Worm (Caenorhabditis elegans) whole organism, L2 larva: ENCODE results near the gene lido-16.

Source experiments
- F13H6.1 ChIP-seq: sonication (generic microtip); optimal IDR thresholded peaks from 2 replicates; lab custom pipeline; 2016; ENCODE audit warnings: missing genetic modification characterization, missing compliant biosample characterization
- R02D3.7 ChIP-seq: fragments of 150-350 bp; optimal IDR thresholded peaks from 2 replicates; lab custom pipeline; 2014; ENCODE audit warnings: missing biosample characterization, missing genetic modification characterization
- Y55F3AM.14 ChIP-seq: fragments of 200-800 bp; sonication (Bioruptor generic); optimal IDR thresholded peaks from 2 replicates; lab custom pipeline; 2018; ENCODE audit warnings: mild to moderate bottlenecking, missing genetic modification characterization, missing compliant biosample characterization
- alr-1 ChIP-seq: fragments of 150-350 bp; optimal IDR thresholded peaks from 2 replicates; lab custom pipeline; 2014; ENCODE audit warnings: missing biosample characterization, missing genetic modification characterization
- aly-2 ChIP-seq: fragments of 150-350 bp; optimal IDR thresholded peaks from 2 replicates; lab custom pipeline; 2014; ENCODE audit warnings: missing biosample characterization, missing genetic modification characterization
- ama-1 ChIP-seq: fragments of 150-350 bp; optimal IDR thresholded peaks from 2 replicates; lab custom pipeline; 2018; ENCODE audit warnings: inconsistent platforms
- blmp-1 ChIP-seq: sonication (generic microtip); optimal IDR thresholded peaks from 2 replicates; lab custom pipeline; 2017; ENCODE audit warnings: missing genetic modification characterization, mild to moderate bottlenecking, missing compliant biosample characterization, antibody characterized with exemption, moderate library complexity; ENCODE audit not compliant: insufficient read depth
- ceh-16 ChIP-seq: fragments of 150-350 bp; optimal IDR thresholded peaks from 2 replicates; lab custom pipeline; 2014; ENCODE audit warnings: missing biosample characterization, missing genetic modification characterization
- ceh-82 ChIP-seq: fragments of 150-350 bp; optimal IDR thresholded peaks from 2 replicates; lab custom pipeline; 2014; ENCODE audit warnings: missing biosample characterization, missing genetic modification characterization
- crh-2 ChIP-seq: sonication (generic microtip); optimal IDR thresholded peaks from 2 replicates; lab custom pipeline; 2017; ENCODE audit warnings: missing biosample characterization, missing genetic modification characterization
- egl-27 ChIP-seq: sonication (generic microtip); optimal IDR thresholded peaks from 3 replicates; lab custom pipeline; 2017; ENCODE audit warnings: missing biosample characterization, missing genetic modification reagents, missing genetic modification characterization
- elt-1 ChIP-seq: fragments of 150-350 bp; optimal IDR thresholded peaks from 2 replicates; lab custom pipeline; 2014; ENCODE audit warnings: missing biosample characterization, missing genetic modification characterization
- elt-3 ChIP-seq: sonication (generic microtip); optimal IDR thresholded peaks from 2 replicates; lab custom pipeline; 2017; ENCODE audit warnings: missing biosample characterization, missing genetic modification characterization
- fos-1 ChIP-seq: fragments of 150-350 bp; optimal IDR thresholded peaks from 2 replicates; lab custom pipeline; 2014; ENCODE audit warnings: missing biosample characterization, missing genetic modification characterization
- gmeb-1 ChIP-seq: fragments of 150-350 bp; optimal IDR thresholded peaks from 2 replicates; lab custom pipeline; 2014; ENCODE audit warnings: missing biosample characterization, missing genetic modification characterization
- lin-11 ChIP-seq: fragments of 150-350 bp; sonication (generic microtip); optimal IDR thresholded peaks from 2 replicates; lab custom pipeline; 2014; ENCODE audit warnings: missing biosample characterization, missing genetic modification characterization, inconsistent platforms, mixed read lengths
- lin-13 ChIP-seq: fragments of 150-350 bp; optimal IDR thresholded peaks from 2 replicates; lab custom pipeline; 2014; ENCODE audit warnings: missing biosample characterization, missing genetic modification reagents, missing genetic modification characterization
- lin-39 ChIP-seq: fragments of 150-350 bp; optimal IDR thresholded peaks from 2 replicates; lab custom pipeline; 2014; ENCODE audit warnings: missing biosample characterization, missing genetic modification reagents, missing genetic modification characterization
- lsy-2 ChIP-seq, 2 experiments: fragments of 150-350 bp in 1 of 2; sonication (generic microtip) in 1 of 2; optimal IDR thresholded peaks; 2 replicates each; lab custom pipeline; 2014 to 2017; ENCODE audit warnings: missing biosample characterization in 2 of 2, missing genetic modification characterization in 2 of 2
- mbf-1 ChIP-seq: sonication (generic microtip); optimal IDR thresholded peaks from 2 replicates; lab custom pipeline; 2017; ENCODE audit warnings: missing biosample characterization, missing genetic modification characterization
- mdl-1 ChIP-seq, 2 experiments: fragments of 150-350 bp in 1 of 2; sonication (generic microtip) in 1 of 2; optimal IDR thresholded peaks; 2 replicates each; lab custom pipeline; 2017; ENCODE audit warnings: missing biosample characterization in 2 of 2, missing genetic modification characterization in 2 of 2
- nhr-10 ChIP-seq: sonication (generic microtip); optimal IDR thresholded peaks from 2 replicates; lab custom pipeline; 2017; ENCODE audit warnings: missing biosample characterization, missing genetic modification characterization
- nhr-129 ChIP-seq: fragments of 150-350 bp; optimal IDR thresholded peaks from 2 replicates; lab custom pipeline; 2014; ENCODE audit warnings: missing biosample characterization, missing genetic modification characterization
- nhr-21 ChIP-seq: fragments of 150-350 bp; optimal IDR thresholded peaks from 2 replicates; lab custom pipeline; 2014; ENCODE audit warnings: missing biosample characterization, missing genetic modification characterization
- nhr-23 ChIP-seq: fragments of 150-350 bp; optimal IDR thresholded peaks from 2 replicates; lab custom pipeline; 2014; ENCODE audit warnings: missing biosample characterization, missing genetic modification reagents, missing genetic modification characterization
- nhr-237 ChIP-seq: fragments of 150-350 bp; optimal IDR thresholded peaks from 2 replicates; lab custom pipeline; 2014; ENCODE audit warnings: missing biosample characterization, missing genetic modification characterization
- nhr-25 ChIP-seq: fragments of 150-350 bp; sonication (generic microtip); optimal IDR thresholded peaks from 3 replicates; lab custom pipeline; 2014; ENCODE audit warnings: missing biosample characterization, missing genetic modification characterization
- nhr-6 ChIP-seq: fragments of 150-350 bp; optimal IDR thresholded peaks from 2 replicates; lab custom pipeline; 2014; ENCODE audit warnings: missing biosample characterization, missing genetic modification characterization
- nhr-77 ChIP-seq: fragments of 150-350 bp; optimal IDR thresholded peaks from 2 replicates; lab custom pipeline; 2014; ENCODE audit warnings: missing biosample characterization, missing genetic modification characterization
- peb-1 ChIP-seq: fragments of 150-350 bp; optimal IDR thresholded peaks from 2 replicates; lab custom pipeline; 2014; ENCODE audit warnings: missing biosample characterization, missing genetic modification characterization
- sem-4 ChIP-seq: fragments of 150-350 bp; optimal IDR thresholded peaks from 2 replicates; lab custom pipeline; 2014; ENCODE audit warnings: missing biosample characterization, missing genetic modification reagents, missing genetic modification characterization
- skn-1 ChIP-seq: sonication (generic microtip); optimal IDR thresholded peaks from 2 replicates; lab custom pipeline; 2017; ENCODE audit warnings: missing biosample characterization, missing genetic modification characterization
- sma-3 ChIP-seq: sonication (generic microtip); optimal IDR thresholded peaks from 2 replicates; lab custom pipeline; 2016; ENCODE audit warnings: missing genetic modification reagents, missing genetic modification characterization, missing compliant biosample characterization
- sma-9 ChIP-seq, 2 experiments: fragments of 150-350 bp in 1 of 2; sonication (generic microtip) in 1 of 2; optimal IDR thresholded peaks; 2 replicates each; lab custom pipeline; 2014 to 2016; ENCODE audit warnings: missing genetic modification characterization in 2 of 2, mild to moderate bottlenecking in 1 of 2, missing biosample characterization in 1 of 2, missing compliant biosample characterization in 1 of 2, missing genetic modification reagents in 1 of 2, moderate library complexity in 1 of 2
- snpc-4 ChIP-seq: fragments of 150-350 bp; optimal IDR thresholded peaks from 2 replicates; lab custom pipeline; 2014; ENCODE audit warnings: missing biosample characterization, missing genetic modification characterization
- unc-39 ChIP-seq: fragments of 150-350 bp; optimal IDR thresholded peaks from 2 replicates; lab custom pipeline; 2014; ENCODE audit warnings: missing biosample characterization, missing genetic modification characterization
- unc-55 ChIP-seq: fragments of 150-350 bp; sonication (generic microtip); optimal IDR thresholded peaks from 3 replicates; lab custom pipeline; 2014; ENCODE audit warnings: missing biosample characterization, missing genetic modification reagents, missing genetic modification characterization
- unc-62 ChIP-seq: fragments of 150-350 bp; optimal IDR thresholded peaks from 2 replicates; lab custom pipeline; 2014; ENCODE audit warnings: missing biosample characterization, missing genetic modification reagents, missing genetic modification characterization
- ztf-1 ChIP-seq: fragments of 200-800 bp; sonication (Bioruptor generic); conservative IDR thresholded peaks from 2 replicates; pipeline ENCODE4 v1.3.6; 2022; ENCODE audit warnings: missing genetic modification characterization, missing compliant biosample characterization
- ztf-11 ChIP-seq: sonication (generic microtip); optimal IDR thresholded peaks from 2 replicates; lab custom pipeline; 2017; ENCODE audit warnings: missing biosample characterization, missing genetic modification characterization
- ztf-4 ChIP-seq: fragments of 150-350 bp; optimal IDR thresholded peaks from 2 replicates; lab custom pipeline; 2014; ENCODE audit warnings: missing biosample characterization, missing genetic modification characterization

The lido-16 gene

ce11 chrII:6448656-6449055 is 36.1 kb downstream of the lido-16 start:
- TF ChIP-seq crh-2 (tag; lab: Kevin White, UChicago) (peak; percentile 27), nhr-25 (tag; lab: Kevin White, UChicago) (peak; percentile 47), sem-4 (tag; lab: Kevin White, UChicago) (no peak), fos-1 (tag; lab: Kevin White, UChicago) (peak; percentile 59), nhr-23 (tag; lab: Kevin White, UChicago) (no peak)
- TF ChIP-seq, all 48 proteins: peak for 3

ce11 chrII:6448189-6448588 is 36.6 kb downstream of the lido-16 start:
- no peak for TF ChIP-seq aly-2 (tag; lab: Kevin White, UChicago)
- no peak for TF ChIP-seq gmeb-1 (tag; lab: Kevin White, UChicago)
- TF ChIP-seq sma-3, result peak; percentile 32
- peak; percentile 40 for TF ChIP-seq nhr-25 (tag; lab: Kevin White, UChicago)
- no peak for TF ChIP-seq nhr-10 (tag; lab: Kevin White, UChicago)
- no peak for TF ChIP-seq lin-13 (GFP tag; lab: Kevin White, UChicago)
- TF ChIP-seq crh-2 (tag; lab: Kevin White, UChicago), result no peak
- no peak for TF ChIP-seq peb-1 (tag; lab: Kevin White, UChicago)
- TF ChIP-seq sma-9 (GFP tag; optimal IDR thresholded peaks at IDR 0.05; lab: Kevin White, UChicago), result peak; percentile 33
- no peak for TF ChIP-seq sma-9 (tag; optimal IDR thresholded peaks at IDR 0.05; lab: Kevin White, UChicago)
- no peak for TF ChIP-seq skn-1
- no peak for TF ChIP-seq lin-39 (tag; lab: Kevin White, UChicago)
- peak; percentile 37 for TF ChIP-seq nhr-129 (tag; lab: Kevin White, UChicago)
- no peak for TF ChIP-seq ztf-11 (tag; lab: Kevin White, UChicago)
- no peak for TF ChIP-seq egl-27 (tag; lab: Kevin White, UChicago)
- no peak for TF ChIP-seq Y55F3AM.14
- TF ChIP-seq ceh-82 (tag; lab: Kevin White, UChicago), result no peak
- no peak for TF ChIP-seq elt-1 (tag; lab: Kevin White, UChicago)
- no peak for TF ChIP-seq snpc-4
- no peak for TF ChIP-seq alr-1 (tag; lab: Kevin White, UChicago)
- TF ChIP-seq blmp-1 (tag; lab: Kevin White, UChicago), result no peak
- no peak for TF ChIP-seq lsy-2 (tag; optimal IDR thresholded peaks at IDR 0.05; lab: Kevin White, UChicago)
- no peak for TF ChIP-seq nhr-21 (tag; lab: Kevin White, UChicago)
- TF ChIP-seq elt-3, result no peak
- no peak for TF ChIP-seq ceh-16 (tag; lab: Kevin White, UChicago)
- no peak for TF ChIP-seq unc-55 (GFP tag; lab: Kevin White, UChicago)
- TF ChIP-seq sem-4 (tag; lab: Kevin White, UChicago), result no peak
- no peak for TF ChIP-seq lin-11 (tag; lab: Kevin White, UChicago)
- no peak for TF ChIP-seq ztf-4
- no peak for TF ChIP-seq mdl-1 (tag; optimal IDR thresholded peaks at IDR 0.05; lab: Kevin White, UChicago)
- TF ChIP-seq nhr-77, result no peak
- TF ChIP-seq unc-62 (GFP tag; lab: Kevin White, UChicago), result no peak
- no peak for TF ChIP-seq nhr-23 (tag; lab: Kevin White, UChicago)
- no peak for TF ChIP-seq R02D3.7
- no peak for TF ChIP-seq nhr-237 (tag; lab: Kevin White, UChicago)
- TF ChIP-seq mbf-1 (tag; lab: Kevin White, UChicago), result no peak

DNA sequence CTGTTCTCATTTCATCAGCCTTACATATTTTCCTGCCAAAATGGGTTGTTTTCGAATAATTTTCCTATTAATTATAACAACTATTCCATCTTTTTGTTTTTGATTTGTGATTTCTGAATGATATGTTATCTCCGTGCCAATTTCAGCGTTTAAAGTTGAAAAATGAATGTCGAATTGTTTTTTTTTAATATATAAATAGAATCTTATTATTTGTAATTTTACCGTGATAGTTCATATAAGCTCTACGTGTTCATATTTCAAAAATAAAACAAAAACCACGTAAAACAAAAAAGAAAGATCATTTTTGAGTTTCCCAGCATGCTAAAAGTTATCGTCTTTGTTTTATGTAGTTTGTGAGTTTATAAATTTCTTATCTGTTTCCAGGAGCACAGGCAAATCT is 41.1 kb downstream of the lido-16 start, which contains the start of gene K06A1.2:
TSS of gene K06A1.2 (plus strand) at position 301 of the 400 bp plus-strand sequence.
- TF ChIP-seq nhr-23 (tag; lab: Kevin White, UChicago) (no peak), unc-39 (tag; lab: Kevin White, UChicago) (no peak), nhr-25 (tag; lab: Kevin White, UChicago) (no peak), alr-1 (tag; lab: Kevin White, UChicago) (no peak), lin-13 (GFP tag; lab: Kevin White, UChicago) (no peak), peb-1 (tag; lab: Kevin White, UChicago) (no peak), unc-62 (GFP tag; lab: Kevin White, UChicago) (no peak), Y55F3AM.14 (no peak), ztf-4 (no peak), nhr-6 (tag; lab: Kevin White, UChicago) (no peak), ztf-1 (GFP tag; lab: Robert Waterston, UW) (no peak), F13H6.1 (tag; lab: Kevin White, UChicago) (no peak), ama-1 (lab: Kevin White, UChicago) (no peak)
- TF ChIP-seq, all 48 proteins: peak for 0
